Fruit fly (Drosophila melanogaster) whole organism, embryonic: ENCODE measurements around the gene CG5171.
A peak's percentile ranks its signal among the peaks of the same experiment; 100 is the strongest.

Experiments
- Adf1 ChIP-seq: fragments of 200-800 bp; sonication (Bioruptor generic); IDR thresholded peaks from 2 replicates; pipeline ENCODE4 v1.3.6; 2022; ENCODE audit warnings: missing biosample characterization, missing genetic modification characterization
- Atf3 ChIP-seq: fragments of 200-800 bp; sonication (Bioruptor generic); optimal IDR thresholded peaks from 3 replicates; lab custom pipeline; 2016; ENCODE audit warnings: missing biosample characterization, missing genetic modification characterization
- Atf6 ChIP-seq: fragments of 200-800 bp; sonication (Bioruptor generic); IDR thresholded peaks from 2 replicates; pipeline ENCODE4 v1.3.6; 2022; ENCODE audit warnings: missing biosample characterization, missing genetic modification characterization
- CG10959 ChIP-seq: fragments of 200-800 bp; sonication (Bioruptor generic); IDR thresholded peaks from 2 replicates; pipeline ENCODE4 v1.3.6; 2022; ENCODE audit warnings: missing biosample characterization, missing genetic modification characterization
- CG11247 ChIP-seq: fragments of 200-800 bp; sonication (Bioruptor generic); IDR thresholded peaks from 2 replicates; pipeline ENCODE4 v1.3.6; 2022; ENCODE audit warnings: missing biosample characterization, missing genetic modification characterization
- CG11398 ChIP-seq: fragments of 200-800 bp; sonication (Bioruptor generic); optimal IDR thresholded peaks from 2 replicates; lab custom pipeline; 2016; ENCODE audit warnings: missing biosample characterization, missing genetic modification characterization
- CG11504 ChIP-seq: fragments of 200-800 bp; sonication (Bioruptor generic); optimal IDR thresholded peaks from 3 replicates; lab custom pipeline; 2019; ENCODE audit warnings: missing biosample characterization, mild to moderate bottlenecking, missing genetic modification characterization, moderate library complexity
- CG12155 ChIP-seq: fragments of 200-800 bp; sonication (Bioruptor generic); optimal IDR thresholded peaks from 3 replicates; lab custom pipeline; 2016; ENCODE audit warnings: missing biosample characterization, missing genetic modification characterization
- CG12769 ChIP-seq: fragments of 200-800 bp; sonication (Bioruptor generic); optimal IDR thresholded peaks from 2 replicates; lab custom pipeline; 2019; ENCODE audit warnings: missing biosample characterization, mild to moderate bottlenecking, missing genetic modification characterization, moderate library complexity
- CG13296 ChIP-seq: fragments of 200-800 bp; sonication (Bioruptor generic); optimal IDR thresholded peaks from 3 replicates; lab custom pipeline; 2018; ENCODE audit warnings: missing biosample characterization, mild to moderate bottlenecking, missing genetic modification characterization
- CG14441 ChIP-seq: fragments of 200-800 bp; sonication (Bioruptor generic); IDR thresholded peaks from 2 replicates; pipeline ENCODE4 v1.3.6; 2022; ENCODE audit warnings: missing biosample characterization, missing genetic modification characterization
- CG14710 ChIP-seq: fragments of 200-800 bp; sonication (Bioruptor generic); optimal IDR thresholded peaks from 3 replicates; lab custom pipeline; 2019; ENCODE audit warnings: missing biosample characterization, mild to moderate bottlenecking, missing genetic modification characterization, moderate library complexity
- CG15269 ChIP-seq: fragments of 200-800 bp; sonication (Bioruptor generic); optimal IDR thresholded peaks from 2 replicates; lab custom pipeline; 2018; ENCODE audit warnings: missing biosample characterization, mild to moderate bottlenecking, missing genetic modification characterization, moderate library complexity
- CG15514 ChIP-seq: fragments of 200-800 bp; sonication (Bioruptor generic); optimal IDR thresholded peaks from 3 replicates; lab custom pipeline; 2017; ENCODE audit warnings: missing biosample characterization, missing genetic modification characterization, mild to moderate bottlenecking, moderate library complexity, missing genetic modification reagents
- CG2678 ChIP-seq: fragments of 200-800 bp; sonication (Bioruptor generic); optimal IDR thresholded peaks from 3 replicates; lab custom pipeline; 2019; ENCODE audit warnings: missing biosample characterization, mild to moderate bottlenecking, missing genetic modification characterization, moderate library complexity
- CG2712 ChIP-seq: fragments of 200-800 bp; optimal IDR thresholded peaks from 3 replicates; lab custom pipeline; 2019; ENCODE audit warnings: missing biosample characterization, mild to moderate bottlenecking, missing genetic modification characterization, moderate library complexity
- CG32532 ChIP-seq: fragments of 200-800 bp; sonication (Bioruptor generic); IDR thresholded peaks from 2 replicates; pipeline ENCODE4 v1.3.6; 2022; ENCODE audit warnings: missing biosample characterization, missing genetic modification characterization
- CG4854 ChIP-seq: fragments of 200-800 bp; sonication (Bioruptor generic); optimal IDR thresholded peaks from 2 replicates; lab custom pipeline; 2016; ENCODE audit warnings: missing biosample characterization, missing genetic modification characterization, inconsistent platforms
- CG8281 ChIP-seq: fragments of 200-800 bp; sonication (Bioruptor generic); optimal IDR thresholded peaks from 2 replicates; lab custom pipeline; 2018; ENCODE audit warnings: missing biosample characterization, mild to moderate bottlenecking, missing genetic modification characterization, moderate library complexity
- CG8765 ChIP-seq: fragments of 200-800 bp; sonication (Bioruptor generic); IDR thresholded peaks from 2 replicates; pipeline ENCODE4 v1.3.6; 2022; ENCODE audit warnings: missing biosample characterization, missing genetic modification characterization
- CG9817 ChIP-seq: fragments of 200-800 bp; sonication (Bioruptor generic); optimal IDR thresholded peaks from 2 replicates; lab custom pipeline; 2018; ENCODE audit warnings: missing biosample characterization, mild to moderate bottlenecking, missing genetic modification characterization, moderate library complexity
- CG9876 ChIP-seq: fragments of 200-800 bp; sonication (Bioruptor generic); optimal IDR thresholded peaks from 2 replicates; lab custom pipeline; 2016; ENCODE audit warnings: missing biosample characterization, missing genetic modification characterization
- Dll ChIP-seq: fragments of 200-800 bp; sonication (Bioruptor generic); IDR thresholded peaks from 4 replicates; pipeline ENCODE4 v1.3.6; 2022; ENCODE audit warnings: missing biosample characterization, missing genetic modification characterization; ENCODE audit not compliant: partially characterized antibody
- ERR ChIP-seq: fragments of 200-800 bp; sonication (Bioruptor generic); optimal IDR thresholded peaks from 2 replicates; lab custom pipeline; 2016; ENCODE audit warnings: missing biosample characterization, missing genetic modification characterization
- HmgD ChIP-seq: fragments of 200-800 bp; sonication (Bioruptor generic); optimal IDR thresholded peaks from 3 replicates; lab custom pipeline; 2016; ENCODE audit warnings: missing biosample characterization, missing genetic modification characterization
- Hsf ChIP-seq: fragments of 200-800 bp; sonication (Bioruptor generic); optimal IDR thresholded peaks from 3 replicates; lab custom pipeline; 2016; ENCODE audit warnings: missing biosample characterization, missing genetic modification characterization
- Lpt ChIP-seq: fragments of >200 bp; optimal IDR thresholded peaks from 2 replicates; lab custom pipeline; 2018; ENCODE audit warnings: missing biosample characterization, missing genetic modification characterization
- Meics ChIP-seq: fragments of 200-800 bp; sonication (Bioruptor generic); optimal IDR thresholded peaks from 2 replicates; lab custom pipeline; 2017; ENCODE audit warnings: missing biosample characterization, mild to moderate bottlenecking, missing genetic modification characterization
- Optix ChIP-seq: fragments of 200-800 bp; sonication (Bioruptor generic); IDR thresholded peaks from 3 replicates; pipeline ENCODE4 v1.3.6; 2022; ENCODE audit warnings: missing biosample characterization, missing genetic modification characterization
- Stat92E ChIP-seq, 3 experiments: fragments of >200 bp in 2 of 3; fragments of 200-800 bp in 1 of 3; sonication (Bioruptor generic) in 1 of 3; optimal IDR thresholded peaks; 2 replicates each; lab custom pipeline; 2017 to 2019; ENCODE audit warnings: missing biosample characterization in 3 of 3, missing genetic modification characterization in 3 of 3, mild to moderate bottlenecking in 1 of 3, moderate library complexity in 1 of 3
- Tbp ChIP-seq: fragments of >200 bp; optimal IDR thresholded peaks from 2 replicates; lab custom pipeline; 2018; ENCODE audit warnings: missing biosample characterization, missing genetic modification characterization
- az2 ChIP-seq: fragments of 200-800 bp; sonication (Bioruptor generic); optimal IDR thresholded peaks from 3 replicates; lab custom pipeline; 2016; ENCODE audit warnings: missing biosample characterization, missing genetic modification characterization
- cad ChIP-seq: fragments of >200 bp; optimal IDR thresholded peaks from 2 replicates; lab custom pipeline; 2017; ENCODE audit warnings: missing biosample characterization, missing genetic modification characterization
- disco-r ChIP-seq: fragments of 200-800 bp; sonication (Bioruptor generic); optimal IDR thresholded peaks from 2 replicates; lab custom pipeline; 2016; ENCODE audit warnings: missing biosample characterization, missing genetic modification characterization
- dysf ChIP-seq: fragments of 200-800 bp; sonication (Bioruptor generic); IDR thresholded peaks from 3 replicates; pipeline ENCODE4 v1.3.6; 2022; ENCODE audit warnings: missing biosample characterization, missing genetic modification characterization
- fu2 ChIP-seq: fragments of 200-800 bp; sonication (Bioruptor generic); optimal IDR thresholded peaks from 2 replicates; lab custom pipeline; 2016; ENCODE audit warnings: missing biosample characterization, missing genetic modification characterization
- gcm2 ChIP-seq: fragments of 200-800 bp; sonication (Bioruptor generic); optimal IDR thresholded peaks from 2 replicates; lab custom pipeline; 2016; ENCODE audit warnings: missing biosample characterization, missing genetic modification characterization
- grau ChIP-seq: fragments of 200-800 bp; optimal IDR thresholded peaks from 3 replicates; lab custom pipeline; 2019; ENCODE audit warnings: missing biosample characterization, mild to moderate bottlenecking, missing genetic modification characterization, moderate library complexity
- ken ChIP-seq: fragments of 200-800 bp; sonication (Bioruptor generic); IDR thresholded peaks from 3 replicates; pipeline ENCODE4 v1.3.6; 2022; ENCODE audit warnings: missing biosample characterization, missing genetic modification characterization
- mirr ChIP-seq: fragments of 200-800 bp; sonication (Bioruptor generic); optimal IDR thresholded peaks from 3 replicates; lab custom pipeline; 2018; ENCODE audit warnings: missing biosample characterization, mild to moderate bottlenecking, missing genetic modification characterization
- mld ChIP-seq: fragments of 200-800 bp; sonication (Bioruptor generic); IDR thresholded peaks from 3 replicates; pipeline ENCODE4 v1.3.6; 2022; ENCODE audit warnings: missing biosample characterization, missing genetic modification characterization; ENCODE audit not compliant: partially characterized antibody
- nmo ChIP-seq: fragments of 200-800 bp; sonication (Bioruptor generic); optimal IDR thresholded peaks from 2 replicates; lab custom pipeline; 2018; ENCODE audit warnings: missing biosample characterization, mild to moderate bottlenecking, missing genetic modification characterization, moderate library complexity
- onecut ChIP-seq: fragments of 200-800 bp; sonication (Bioruptor generic); IDR thresholded peaks from 2 replicates; pipeline ENCODE4 v1.3.6; 2022; ENCODE audit warnings: missing biosample characterization, missing genetic modification characterization
- rib ChIP-seq: fragments of 200-800 bp; sonication (Bioruptor generic); IDR thresholded peaks from 2 replicates; pipeline ENCODE4 v1.3.6; 2022; ENCODE audit warnings: missing biosample characterization, missing genetic modification characterization
- row ChIP-seq: fragments of 200-800 bp; sonication (Bioruptor generic); IDR thresholded peaks from 3 replicates; pipeline ENCODE4 v1.3.6; 2022; ENCODE audit warnings: missing biosample characterization, missing genetic modification characterization
- sna ChIP-seq: fragments of 200-800 bp; sonication (Bioruptor generic); IDR thresholded peaks from 2 replicates; pipeline ENCODE4 v1.3.6; 2022; ENCODE audit warnings: missing biosample characterization, missing genetic modification characterization; ENCODE audit not compliant: partially characterized antibody
- sqz ChIP-seq: fragments of 200-800 bp; sonication (Bioruptor generic); optimal IDR thresholded peaks from 3 replicates; lab custom pipeline; 2018; ENCODE audit warnings: missing biosample characterization, mild to moderate bottlenecking, missing genetic modification characterization
- tll ChIP-seq, 2 experiments: fragments of 200-800 bp in 1 of 2; fragments of >200 bp in 1 of 2; sonication (Bioruptor generic) in 1 of 2; optimal IDR thresholded peaks; 2 replicates each; lab custom pipeline; 2017 to 2019; ENCODE audit warnings: missing biosample characterization in 2 of 2, missing genetic modification characterization in 2 of 2, mild to moderate bottlenecking in 1 of 2, moderate library complexity in 1 of 2
- wdn ChIP-seq: fragments of 200-800 bp; sonication (Bioruptor generic); IDR thresholded peaks from 2 replicates; pipeline ENCODE4 v1.3.6; 2022; ENCODE audit warnings: missing biosample characterization, missing genetic modification characterization

The CG5171 gene

dm6 chr2L:7419408-7420304, 18.5 kb downstream of the CG5171 start (continued):
- TF ChIP-seq sna (GFP tag; lab: Robert Waterston, UW) (no peak), tll (GFP tag; optimal IDR thresholded peaks at IDR 0.05; lab: Kevin White, UChicago) (no peak), nmo (GFP tag; lab: Kevin White, UChicago) (peak; percentile 16), onecut (GFP tag; lab: Robert Waterston, UW) (peak; percentile 99), az2 (GFP tag; lab: Kevin White, UChicago) (no peak), disco-r (no peak), HmgD (GFP tag; lab: Kevin White, UChicago) (no peak), Stat92E (GFP tag; optimal IDR thresholded peaks at IDR 0.05; lab: Kevin White, UChicago) (no peak), Tbp (GFP tag; lab: Kevin White, UChicago) (no peak), CG13296 (GFP tag; lab: Kevin White, UChicago) (no peak), CG14710 (tag; lab: Kevin White, UChicago) (no peak), CG12769 (tag; lab: Kevin White, UChicago) (no peak), Atf6 (no peak), Lpt (no peak), row (peak; percentile 66), CG15514 (GFP tag; lab: Kevin White, UChicago) (no peak), CG9876 (GFP tag; lab: Kevin White, UChicago) (no peak), gcm2 (GFP tag; lab: Kevin White, UChicago) (no peak), wdn (no peak), CG11247 (GFP tag; lab: Robert Waterston, UW) (no peak), CG8765 (no peak), CG10959 (no peak), dysf (GFP tag; lab: Robert Waterston, UW) (0 out of 3 replicates have a peak, but pooled peaks have one; percentile 27), Meics (peak; percentile 50), CG32532 (GFP tag; lab: Robert Waterston, UW) (peak; percentile 42; the same call in 1 of the 2 replicates), cad (GFP tag; lab: Kevin White, UChicago) (no peak), grau (tag; lab: Kevin White, UChicago) (peak; percentile 82), sqz (GFP tag; lab: Kevin White, UChicago) (no peak), CG15269 (tag; lab: Kevin White, UChicago) (peak; percentile 48), ken (GFP tag; lab: Robert Waterston, UW) (no peak), Atf3 (GFP tag; lab: Kevin White, UChicago) (no peak), CG12155 (GFP tag; lab: Kevin White, UChicago) (peak; percentile 93), fu2 (GFP tag; lab: Kevin White, UChicago) (no peak), CG4854 (GFP tag; lab: Kevin White, UChicago) (no peak), rib (GFP tag; lab: Robert Waterston, UW) (no peak), mirr (GFP tag; lab: Kevin White, UChicago) (no peak), Dll (GFP tag; lab: Robert Waterston, UW) (no peak), CG8281 (tag; lab: Kevin White, UChicago) (no peak), CG9817 (tag; lab: Kevin White, UChicago) (no peak), CG2678 (tag; lab: Kevin White, UChicago) (peak; percentile 56), Hsf (GFP tag; lab: Kevin White, UChicago) (no peak), Adf1 (peak; percentile 7; the same call in 1 of the 2 replicates), Optix (GFP tag; lab: Robert Waterston, UW) (no peak), CG11398 (GFP tag; lab: Kevin White, UChicago) (no peak), ERR (GFP tag; lab: Kevin White, UChicago) (no peak), CG2712 (tag; lab: Kevin White, UChicago) (peak; percentile 13), CG11504 (tag; lab: Kevin White, UChicago) (peak; percentile 48), mld (GFP tag; lab: Robert Waterston, UW) (no peak), CG14441 (GFP tag; lab: Robert Waterston, UW) (no peak)
